Worm (Caenorhabditis elegans): ENCODE data around the gene prp-39.

Gene prp-39

ce11 chrV:5712652-5713051 lies 30.2 kb upstream of the prp-39 start, which contains the start of gene gcst-1:
Gene gcst-1 (plus strand): TSS chrV:5712928.
- TF ChIP-seq ahr-1 (tag; optimal IDR thresholded peaks at IDR 0.05) (no peak), fkh-10 (GFP tag; optimal IDR thresholded peaks at IDR 0.05) (no peak), ceh-30 (tag; optimal IDR thresholded peaks at IDR 0.05) (no peak), hlh-15 (tag; optimal IDR thresholded peaks at IDR 0.05) (no peak), elt-2 (tag; optimal IDR thresholded peaks at IDR 0.05) (peak; percentile 82), zip-5 (tag; optimal IDR thresholded peaks at IDR 0.05) (no peak), unc-3 (GFP tag; conservative IDR thresholded peaks at IDR 0.05) (no peak), unc-3 (tag; optimal IDR thresholded peaks at IDR 0.05) (no peak)

DNA sequence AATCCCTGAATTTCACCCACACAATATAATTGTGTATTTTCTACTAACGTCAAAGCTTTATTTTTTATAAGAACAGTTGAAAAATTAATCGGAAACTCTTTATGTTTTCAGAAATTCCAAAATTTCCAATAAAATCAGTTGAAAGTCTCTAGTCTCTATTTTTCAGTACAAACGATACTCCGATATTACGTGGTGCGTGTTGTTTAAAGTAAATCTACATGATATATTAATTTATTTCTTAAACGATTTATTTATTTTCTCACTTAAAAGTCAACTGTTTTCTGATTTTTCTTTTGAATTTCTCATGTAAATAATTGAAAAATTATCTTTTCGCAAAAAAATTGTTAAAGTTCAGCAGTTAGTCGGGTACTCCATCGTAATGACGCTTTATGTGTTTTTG lies 29.8 kb upstream of the prp-39 start:
- TF ChIP-seq unc-42 (tag; optimal IDR thresholded peaks at IDR 0.05) (peak; percentile 21), ceh-30 (tag; optimal IDR thresholded peaks at IDR 0.05) (no peak), elt-2 (tag; optimal IDR thresholded peaks at IDR 0.05) (no peak)

ce11 chrV:5708331-5708730 lies 25.9 kb upstream of the prp-39 start:
- TF ChIP-seq ama-1 (optimal IDR thresholded peaks at IDR 0.05), result no peak
- no peak for TF ChIP-seq ceh-19 (GFP tag; optimal IDR thresholded peaks at IDR 0.05)
- TF ChIP-seq syd-9 (tag; optimal IDR thresholded peaks at IDR 0.05), result no peak
- peak; percentile 56 for TF ChIP-seq unc-42 (tag; optimal IDR thresholded peaks at IDR 0.05)
- no peak for TF ChIP-seq hlh-13 (GFP tag; optimal IDR thresholded peaks at IDR 0.05)
- no peak for TF ChIP-seq ceh-30 (tag; optimal IDR thresholded peaks at IDR 0.05)
- TF ChIP-seq dve-1 (tag; optimal IDR thresholded peaks at IDR 0.05), result no peak
- no peak for TF ChIP-seq ceh-14 (tag; optimal IDR thresholded peaks at IDR 0.05)

DNA sequence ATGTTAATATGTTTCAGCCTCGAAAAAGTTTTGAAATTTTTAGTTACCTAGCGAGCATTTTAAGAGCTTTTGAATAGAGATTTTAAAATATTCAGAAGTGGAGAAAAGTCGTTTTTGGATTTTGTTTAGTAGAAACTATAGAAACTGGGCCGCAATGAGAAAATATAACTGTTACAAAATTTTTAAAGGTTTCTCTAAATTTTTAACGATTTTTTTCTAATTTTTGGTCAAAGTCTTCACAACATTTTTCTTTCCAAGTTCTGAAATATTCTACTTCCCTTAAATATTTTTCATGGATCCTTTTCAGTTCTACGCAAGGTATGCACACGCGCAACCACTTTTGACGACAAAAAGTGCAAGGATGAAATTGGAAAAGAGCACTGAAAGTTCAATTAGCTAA lies 23.1 kb upstream of the prp-39 start, which contains the start of gene peli-1:
Gene peli-1, plus strand, starts transcription at position 301 of the 400 bp plus-strand sequence.
- TF ChIP-seq nfya-1 (tag; optimal IDR thresholded peaks at IDR 0.05) (no peak), dve-1 (tag; optimal IDR thresholded peaks at IDR 0.05) (no peak), unc-42 (tag; optimal IDR thresholded peaks at IDR 0.05) (no peak)

DNA sequence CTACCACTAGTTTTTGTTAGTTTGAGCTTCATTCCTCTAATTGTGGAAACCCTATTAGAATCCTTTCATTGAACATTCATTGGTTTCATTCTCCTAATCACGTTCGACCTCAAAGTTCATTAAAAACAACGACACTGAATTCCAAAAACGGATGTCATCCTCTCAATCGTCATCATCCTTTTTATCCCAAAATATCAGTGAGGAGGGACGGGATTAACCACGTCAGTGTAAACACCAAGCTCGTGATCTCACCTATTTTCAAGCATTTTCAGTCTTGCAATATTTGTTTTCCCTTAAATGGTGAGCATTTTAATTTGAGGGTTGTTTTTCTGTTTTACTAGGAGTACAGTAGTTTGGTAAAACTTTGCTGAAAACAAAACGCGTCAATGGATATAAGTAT lies 22.0 kb upstream of the prp-39 start:
- TF ChIP-seq elt-4 (tag; optimal IDR thresholded peaks at IDR 0.05) (no peak), ceh-48 (tag; optimal IDR thresholded peaks at IDR 0.05) (no peak), fkh-6 (tag; optimal IDR thresholded peaks at IDR 0.05) (no peak), ceh-30 (tag; optimal IDR thresholded peaks at IDR 0.05) (no peak)

ce11 chrV:5701106-5701505 lies 18.7 kb upstream of the prp-39 start:
- no peak for TF ChIP-seq pag-3 (tag; optimal IDR thresholded peaks at IDR 0.05; ENCODE audit: borderline replicate concordance)
- no peak for TF ChIP-seq pha-4 (tag; optimal IDR thresholded peaks at IDR 0.05)
- TF ChIP-seq unc-86 (tag; optimal IDR thresholded peaks at IDR 0.05), result no peak
- TF ChIP-seq tbx-2 (tag; optimal IDR thresholded peaks at IDR 0.05), result no peak

DNA sequence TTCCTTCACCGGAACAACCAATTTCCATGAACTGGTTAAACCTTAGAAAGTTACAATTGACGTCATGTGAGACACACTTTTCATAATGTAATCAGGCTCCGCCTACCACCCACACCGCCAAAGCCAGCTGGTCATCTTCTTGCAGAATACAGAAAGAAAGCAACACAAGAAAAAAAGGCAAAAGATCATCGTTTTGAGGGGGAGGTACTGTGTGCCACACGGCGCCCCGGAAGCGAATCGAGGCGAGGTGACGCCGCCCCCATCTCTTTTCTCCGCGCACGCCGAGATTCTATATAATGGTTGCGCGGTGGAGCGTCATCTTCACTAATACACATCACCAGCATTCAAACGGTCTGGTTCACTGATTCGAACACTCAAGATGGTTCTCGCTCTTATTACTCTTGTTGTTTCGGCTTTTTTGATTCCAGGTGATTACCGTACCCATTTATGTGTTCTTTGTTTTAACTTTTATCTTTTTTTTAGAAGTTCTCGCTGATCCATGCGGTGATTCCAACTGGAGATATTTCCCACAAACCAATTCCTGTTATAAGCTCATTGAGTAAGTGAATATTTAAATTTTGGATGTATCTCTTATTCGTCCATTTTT lies 17.5 kb upstream of the prp-39 start, which contains the start of gene clec-1:
Gene clec-1, plus strand, starts transcription at position 320 of the 607 bp plus-strand sequence.
- TF ChIP-seq ref-2 (tag; optimal IDR thresholded peaks at IDR 0.05), result no peak
- no peak for TF ChIP-seq C38D4.7 (GFP tag; optimal IDR thresholded peaks at IDR 0.05)
- TF ChIP-seq C08G9.2 (tag; optimal IDR thresholded peaks at IDR 0.05), result no peak
- no peak for TF ChIP-seq ceh-6 (GFP tag; optimal IDR thresholded peaks at IDR 0.05)
- no peak for TF ChIP-seq unc-42 (tag; optimal IDR thresholded peaks at IDR 0.05)
- TF ChIP-seq pag-3 (tag; optimal IDR thresholded peaks at IDR 0.05; ENCODE audit: borderline replicate concordance), result no peak
- no peak for TF ChIP-seq ceh-34 (tag; optimal IDR thresholded peaks at IDR 0.05)
- TF ChIP-seq pros-1 (tag; optimal IDR thresholded peaks at IDR 0.05), result no peak
- no peak for TF ChIP-seq K02D7.2 (tag; optimal IDR thresholded peaks at IDR 0.05)
- TF ChIP-seq hlh-13 (GFP tag; optimal IDR thresholded peaks at IDR 0.05), result no peak
- TF ChIP-seq ahr-1 (tag; optimal IDR thresholded peaks at IDR 0.05), result no peak
- no peak for TF ChIP-seq mec-3 (tag; optimal IDR thresholded peaks at IDR 0.05; ENCODE audit: borderline replicate concordance)
- TF ChIP-seq nfya-1 (tag; optimal IDR thresholded peaks at IDR 0.05), result no peak
- TF ChIP-seq madf-2 (tag; optimal IDR thresholded peaks at IDR 0.05), result no peak
- no peak for TF ChIP-seq F13H6.1 (tag; optimal IDR thresholded peaks at IDR 0.05)
- TF ChIP-seq Y22D7AL.16 (tag; optimal IDR thresholded peaks at IDR 0.05), result no peak
- TF ChIP-seq lim-6 (tag; optimal IDR thresholded peaks at IDR 0.05), result no peak
- no peak for TF ChIP-seq fax-1 (tag; optimal IDR thresholded peaks at IDR 0.05)
- TF ChIP-seq dve-1 (tag; optimal IDR thresholded peaks at IDR 0.05), result no peak
